Fruit fly (Drosophila melanogaster) whole organism, embryonic: ENCODE results near the gene CG43322.

Experiments
- Atf-2 ChIP-seq: fragments of 200-800 bp; sonication (Bioruptor generic); optimal IDR thresholded peaks from 2 replicates; lab custom pipeline; 2016; ENCODE audit warnings: missing biosample characterization, missing genetic modification characterization
- CG11085 ChIP-seq: fragments of 200-800 bp; sonication (Bioruptor generic); IDR thresholded peaks from 2 replicates; pipeline ENCODE4 v1.3.6; 2022; ENCODE audit warnings: missing biosample characterization, missing genetic modification characterization
- CG11247 ChIP-seq: fragments of 200-800 bp; sonication (Bioruptor generic); IDR thresholded peaks from 2 replicates; pipeline ENCODE4 v1.3.6; 2022; ENCODE audit warnings: missing biosample characterization, missing genetic modification characterization
- CG11504 ChIP-seq: fragments of 200-800 bp; sonication (Bioruptor generic); optimal IDR thresholded peaks from 3 replicates; lab custom pipeline; 2019; ENCODE audit warnings: missing biosample characterization, mild to moderate bottlenecking, missing genetic modification characterization, moderate library complexity
- CG12769 ChIP-seq: fragments of 200-800 bp; sonication (Bioruptor generic); optimal IDR thresholded peaks from 2 replicates; lab custom pipeline; 2019; ENCODE audit warnings: missing biosample characterization, mild to moderate bottlenecking, missing genetic modification characterization, moderate library complexity
- CG1792 ChIP-seq: fragments of 200-800 bp; sonication (Bioruptor generic); optimal IDR thresholded peaks from 2 replicates; lab custom pipeline; 2016; ENCODE audit warnings: missing biosample characterization, missing genetic modification characterization
- CG2875 ChIP-seq: fragments of 200-800 bp; sonication (Bioruptor generic); optimal IDR thresholded peaks from 2 replicates; lab custom pipeline; 2017; ENCODE audit warnings: missing biosample characterization, mild to moderate bottlenecking, missing genetic modification characterization, missing genetic modification reagents
- CG30403 ChIP-seq: fragments of 200-800 bp; sonication (Bioruptor generic); optimal IDR thresholded peaks from 3 replicates; lab custom pipeline; 2016; ENCODE audit warnings: missing biosample characterization, missing genetic modification characterization
- CG33213 ChIP-seq: fragments of 200-800 bp; sonication (Bioruptor generic); optimal IDR thresholded peaks from 3 replicates; lab custom pipeline; 2016; ENCODE audit warnings: missing biosample characterization, missing genetic modification characterization
- CG34376 ChIP-seq: fragments of 200-800 bp; sonication (Bioruptor generic); optimal IDR thresholded peaks from 2 replicates; lab custom pipeline; 2018; ENCODE audit warnings: missing biosample characterization, mild to moderate bottlenecking, missing genetic modification characterization
- CG7786 ChIP-seq: fragments of 200-800 bp; sonication (Bioruptor generic); optimal IDR thresholded peaks from 2 replicates; lab custom pipeline; 2016; ENCODE audit warnings: missing biosample characterization, missing genetic modification characterization
- CG8944 ChIP-seq: fragments of 200-800 bp; sonication (Bioruptor generic); optimal IDR thresholded peaks from 3 replicates; lab custom pipeline; 2016; ENCODE audit warnings: missing biosample characterization, missing genetic modification characterization
- CG9727 ChIP-seq: fragments of 200-800 bp; sonication (Bioruptor generic); optimal IDR thresholded peaks from 3 replicates; lab custom pipeline; 2017; ENCODE audit warnings: missing biosample characterization, mild to moderate bottlenecking, missing genetic modification characterization
- CG9876 ChIP-seq: fragments of 200-800 bp; sonication (Bioruptor generic); optimal IDR thresholded peaks from 2 replicates; lab custom pipeline; 2016; ENCODE audit warnings: missing biosample characterization, missing genetic modification characterization
- ERR ChIP-seq: fragments of 200-800 bp; sonication (Bioruptor generic); optimal IDR thresholded peaks from 2 replicates; lab custom pipeline; 2016; ENCODE audit warnings: missing biosample characterization, missing genetic modification characterization
- Ets65A ChIP-seq: fragments of 200-800 bp; sonication (Bioruptor generic); peaks from one replicate; lab custom pipeline; 2016; ENCODE audit warnings: missing biosample characterization, missing genetic modification characterization
- Gug ChIP-seq: fragments of 200-800 bp; sonication (Bioruptor generic); IDR thresholded peaks from 4 replicates; pipeline ENCODE4 v1.3.6; 2022; ENCODE audit warnings: missing biosample characterization, missing genetic modification characterization
- HmgD ChIP-seq: fragments of 200-800 bp; sonication (Bioruptor generic); optimal IDR thresholded peaks from 3 replicates; lab custom pipeline; 2016; ENCODE audit warnings: missing biosample characterization, missing genetic modification characterization
- Hr39 ChIP-seq: fragments of >200 bp; optimal IDR thresholded peaks from 2 replicates; lab custom pipeline; 2017
- NC2α ChIP-seq: fragments of 200-800 bp; sonication (Bioruptor generic); optimal IDR thresholded peaks from 2 replicates; lab custom pipeline; 2016; ENCODE audit warnings: missing biosample characterization, missing genetic modification characterization
- NfI ChIP-seq: fragments of 200-800 bp; sonication (Bioruptor generic); optimal IDR thresholded peaks from 3 replicates; lab custom pipeline; 2018; ENCODE audit warnings: missing biosample characterization, mild to moderate bottlenecking, missing genetic modification characterization, moderate library complexity
- Oli ChIP-seq: fragments of 200-800 bp; sonication (Bioruptor generic); optimal IDR thresholded peaks from 2 replicates; lab custom pipeline; 2018; ENCODE audit warnings: missing biosample characterization, mild to moderate bottlenecking, missing genetic modification characterization, moderate library complexity
- Opbp ChIP-seq: fragments of 200-800 bp; sonication (Bioruptor generic); IDR thresholded peaks from 3 replicates; pipeline ENCODE4 v1.3.6; 2022; ENCODE audit warnings: missing biosample characterization, missing genetic modification characterization; ENCODE audit not compliant: partially characterized antibody
- Poxn ChIP-seq: fragments of 200-800 bp; sonication (Bioruptor generic); IDR thresholded peaks from 2 replicates; pipeline ENCODE4 v1.3.6; 2022; ENCODE audit warnings: missing biosample characterization, missing genetic modification characterization
- Side ChIP-seq: fragments of 200-800 bp; sonication (Bioruptor generic); optimal IDR thresholded peaks from 2 replicates; lab custom pipeline; 2016; ENCODE audit warnings: missing biosample characterization, missing genetic modification characterization
- Six4 ChIP-seq: fragments of 200-800 bp; sonication (Bioruptor generic); optimal IDR thresholded peaks from 2 replicates; lab custom pipeline; 2016; ENCODE audit warnings: missing biosample characterization, missing genetic modification characterization
- Taf1 ChIP-seq: fragments of 200-800 bp; sonication (Bioruptor generic); IDR thresholded peaks from 2 replicates; pipeline ENCODE4 v1.3.6; 2022; ENCODE audit warnings: missing biosample characterization, missing genetic modification characterization
- Trl ChIP-seq, 3 experiments: fragments of >200 bp in 2 of 3; fragments of 200-800 bp in 1 of 3; sonication (Bioruptor generic) in 1 of 3; optimal IDR thresholded peaks; 2 replicates in 1 of 3; 3 replicates in 2 of 3; lab custom pipeline; 2016 to 2017; ENCODE audit warnings: missing biosample characterization in 1 of 3, missing genetic modification characterization in 1 of 3
- Xrp1 ChIP-seq: fragments of 200-800 bp; sonication (Bioruptor generic); IDR thresholded peaks from 2 replicates; pipeline ENCODE4 v1.3.6; 2022; ENCODE audit warnings: missing biosample characterization, missing genetic modification characterization
- YL-1 ChIP-seq: fragments of 200-800 bp; sonication (Bioruptor generic); optimal IDR thresholded peaks from 3 replicates; lab custom pipeline; 2017; ENCODE audit warnings: missing biosample characterization, mild to moderate bottlenecking, missing genetic modification characterization
- ase ChIP-seq: fragments of 200-800 bp; sonication (Bioruptor generic); IDR thresholded peaks from 3 replicates; pipeline ENCODE4 v1.3.6; 2022; ENCODE audit warnings: missing biosample characterization, missing genetic modification characterization
- bab2 ChIP-seq: fragments of 200-800 bp; sonication (Bioruptor generic); optimal IDR thresholded peaks from 2 replicates; lab custom pipeline; 2016; ENCODE audit warnings: missing biosample characterization, missing genetic modification characterization
- bbx ChIP-seq: fragments of 200-800 bp; sonication (Bioruptor generic); IDR thresholded peaks from 2 replicates; pipeline ENCODE4 v1.3.6; 2022; ENCODE audit warnings: missing biosample characterization, missing genetic modification characterization; ENCODE audit not compliant: partially characterized antibody
- cas ChIP-seq: fragments of 200-800 bp; sonication (Bioruptor generic); IDR thresholded peaks from 2 replicates; pipeline ENCODE4 v1.3.6; 2022; ENCODE audit warnings: missing biosample characterization, missing genetic modification characterization
- ci ChIP-seq: fragments of 200-800 bp; sonication (Bioruptor generic); IDR thresholded peaks from 3 replicates; pipeline ENCODE4 v1.3.6; 2022; ENCODE audit warnings: missing biosample characterization, missing genetic modification characterization
- crc ChIP-seq: fragments of 200-800 bp; sonication (Bioruptor generic); optimal IDR thresholded peaks from 2 replicates; lab custom pipeline; 2016; ENCODE audit warnings: missing biosample characterization, missing genetic modification characterization
- crp ChIP-seq, 2 experiments: fragments of 200-800 bp; sonication (Bioruptor generic); optimal IDR thresholded peaks; 2 replicates in 1 of 2; 3 replicates in 1 of 2; lab custom pipeline; 2017; ENCODE audit warnings: missing biosample characterization in 2 of 2, missing genetic modification characterization in 2 of 2, mild to moderate bottlenecking in 1 of 2, moderate library complexity in 1 of 2
- disco-r ChIP-seq: fragments of 200-800 bp; sonication (Bioruptor generic); optimal IDR thresholded peaks from 2 replicates; lab custom pipeline; 2016; ENCODE audit warnings: missing biosample characterization, missing genetic modification characterization
- dmrt99B ChIP-seq: fragments of 200-800 bp; sonication (Bioruptor generic); optimal IDR thresholded peaks from 2 replicates; lab custom pipeline; 2018; ENCODE audit warnings: missing biosample characterization, mild to moderate bottlenecking, missing genetic modification characterization, moderate library complexity
- eyg ChIP-seq: fragments of 200-800 bp; sonication (Bioruptor generic); optimal IDR thresholded peaks from 3 replicates; lab custom pipeline; 2016; ENCODE audit warnings: missing biosample characterization, missing genetic modification characterization
- gfzf ChIP-seq: fragments of 200-800 bp; sonication (Bioruptor generic); optimal IDR thresholded peaks from 2 replicates; lab custom pipeline; 2016; ENCODE audit warnings: missing biosample characterization, mild to moderate bottlenecking, missing genetic modification characterization, moderate library complexity
- her ChIP-seq: fragments of 200-800 bp; sonication (Bioruptor generic); optimal IDR thresholded peaks from 2 replicates; lab custom pipeline; 2016; ENCODE audit warnings: missing biosample characterization, missing genetic modification characterization
- ken ChIP-seq: fragments of 200-800 bp; sonication (Bioruptor generic); IDR thresholded peaks from 3 replicates; pipeline ENCODE4 v1.3.6; 2022; ENCODE audit warnings: missing biosample characterization, missing genetic modification characterization
- lola ChIP-seq, 3 experiments: fragments of >200 bp in 2 of 3; fragments of 200-800 bp in 1 of 3; sonication (Bioruptor generic) in 1 of 3; optimal IDR thresholded peaks; 2 replicates each; lab custom pipeline; 2017 to 2019; ENCODE audit warnings: missing biosample characterization in 3 of 3, missing genetic modification characterization in 3 of 3, mild to moderate bottlenecking in 1 of 3, moderate library complexity in 1 of 3
- mam ChIP-seq: fragments of 200-800 bp; sonication (Bioruptor generic); optimal IDR thresholded peaks from 3 replicates; lab custom pipeline; 2016; ENCODE audit warnings: missing biosample characterization, missing genetic modification characterization
- oc ChIP-seq: fragments of 200-800 bp; sonication (Bioruptor generic); optimal IDR thresholded peaks from 2 replicates; lab custom pipeline; 2018; ENCODE audit warnings: missing biosample characterization, mild to moderate bottlenecking, missing genetic modification characterization, moderate library complexity
- p53 ChIP-seq: fragments of 200-800 bp; sonication (Bioruptor generic); optimal IDR thresholded peaks from 2 replicates; lab custom pipeline; 2016; ENCODE audit warnings: missing biosample characterization, missing genetic modification characterization
- pb ChIP-seq: fragments of 200-800 bp; sonication (Bioruptor generic); optimal IDR thresholded peaks from 3 replicates; lab custom pipeline; 2016; ENCODE audit warnings: missing biosample characterization, missing genetic modification characterization
- sens ChIP-seq: fragments of 200-800 bp; sonication (Bioruptor generic); peaks from one replicate; lab custom pipeline; 2016; ENCODE audit warnings: missing biosample characterization, missing genetic modification characterization

The CG43322 gene

dm6 chr2L:6967422-6968012 lies 45.7 kb upstream of the CG43322 start, which contains the start of gene Sumo (continued):
- TF ChIP-seq sens (GFP tag; lab: Kevin White, UChicago) = no peak
- TF ChIP-seq CG1792 (GFP tag; lab: Kevin White, UChicago) = no peak
- no peak for TF ChIP-seq dmrt99B (tag; lab: Kevin White, UChicago)
- TF ChIP-seq CG9727 (GFP tag; lab: Kevin White, UChicago) = peak; percentile 30
- peak; percentile 100 for TF ChIP-seq Opbp (GFP tag; lab: Robert Waterston, UW)
- TF ChIP-seq her (GFP tag; lab: Kevin White, UChicago) = no peak
- TF ChIP-seq ERR (GFP tag; lab: Kevin White, UChicago) = no peak
- no peak for TF ChIP-seq disco-r (GFP tag; lab: Kevin White, UChicago)
- TF ChIP-seq Gug (GFP tag; lab: Robert Waterston, UW) = peak; percentile 83; the same call in 2 of the 4 replicates
- no peak for TF ChIP-seq CG9876
- no peak for TF ChIP-seq Atf-2 (GFP tag; lab: Kevin White, UChicago)
- peak; percentile 67 for TF ChIP-seq ci (GFP tag; lab: Robert Waterston, UW)
- TF ChIP-seq CG12769 (tag; lab: Kevin White, UChicago) = no peak
- TF ChIP-seq p53 = no peak
- TF ChIP-seq CG11247 = no peak
- no peak for TF ChIP-seq mam (GFP tag; lab: Kevin White, UChicago)
- no peak for TF ChIP-seq Poxn (GFP tag; lab: Robert Waterston, UW)
- TF ChIP-seq lola (GFP tag; optimal IDR thresholded peaks at IDR 0.05; lab: Kevin White, UChicago) = no peak
- TF ChIP-seq Side (GFP tag; lab: Kevin White, UChicago) = no peak
- no peak for TF ChIP-seq Ets65A (GFP tag; lab: Kevin White, UChicago)
- no peak for TF ChIP-seq Hr39
- TF ChIP-seq Taf1 = 0 out of 2 replicates have a peak, but pooled peaks have one; percentile 12
- TF ChIP-seq crc (GFP tag; lab: Kevin White, UChicago) = no peak
- TF ChIP-seq ase (GFP tag; lab: Robert Waterston, UW) = no peak

dm6 chr2L:6968013-6968517 lies 45.1 kb upstream of the CG43322 start:
- TF ChIP-seq bab2 (GFP tag; lab: Kevin White, UChicago) = peak; percentile 57
- peak; percentile 8 for TF ChIP-seq HmgD
- TF ChIP-seq CG8944 (GFP tag; lab: Kevin White, UChicago) = peak; percentile 42
- peak; percentile 19 for TF ChIP-seq oc
- TF ChIP-seq eyg = peak; percentile 13
- TF ChIP-seq Oli = peak; percentile 27
- peak; percentile 81; the same call in 1 of the 2 replicates for TF ChIP-seq bbx (GFP tag; lab: Robert Waterston, UW)
- TF ChIP-seq YL-1 (GFP tag; lab: Kevin White, UChicago) = peak; percentile 22
- peak; percentile 55 for TF ChIP-seq CG2875 (GFP tag; lab: Kevin White, UChicago)
- peak; percentile 43; the same call in 1 of the 2 replicates for TF ChIP-seq Xrp1
- peak; percentile 54 for TF ChIP-seq ERR (GFP tag; lab: Kevin White, UChicago)
- peak; percentile 51 for TF ChIP-seq CG11504 (tag; lab: Kevin White, UChicago)
- TF ChIP-seq crp (GFP tag; optimal IDR thresholded peaks at IDR 0.05; lab: Kevin White, UChicago) = peak in 1 of 2 experiments; percentile 34
- TF ChIP-seq Trl (optimal IDR thresholded peaks at IDR 0.05; lab: Kevin White, UChicago) = no peak
- TF ChIP-seq Trl (GFP tag; optimal IDR thresholded peaks at IDR 0.05; lab: Kevin White, UChicago) = peak; percentile 29
- TF ChIP-seq CG30403 (GFP tag; lab: Kevin White, UChicago) = peak; percentile 65
- TF ChIP-seq gfzf (GFP tag; lab: Kevin White, UChicago) = peak; percentile 1
- TF ChIP-seq CG11085 (GFP tag; lab: Robert Waterston, UW) = peak; percentile 22; the same call in 1 of the 2 replicates
- peak; percentile 34 for TF ChIP-seq NfI (GFP tag; lab: Kevin White, UChicago)
- peak; percentile 41 for TF ChIP-seq CG34376 (GFP tag; lab: Kevin White, UChicago)
- TF ChIP-seq cas = no peak
- TF ChIP-seq CG33213 = peak; percentile 26
- peak; percentile 9 for TF ChIP-seq NC2α (GFP tag; lab: Kevin White, UChicago)
- peak; percentile 20 for TF ChIP-seq Six4 (GFP tag; lab: Kevin White, UChicago)
- no peak; the same call in 2 of the 3 replicates for TF ChIP-seq ken (GFP tag; lab: Robert Waterston, UW)
- TF ChIP-seq crc (GFP tag; lab: Kevin White, UChicago) = peak; percentile 28
- TF ChIP-seq CG7786 (GFP tag; lab: Kevin White, UChicago) = peak; percentile 28
- TF ChIP-seq pb = peak; percentile 37
